Fruit fly (Drosophila melanogaster): ENCODE results near the gene Coq2.
A peak's percentile ranks its signal among the peaks of the same experiment; 100 is the strongest.

The Coq2 gene

DNA sequence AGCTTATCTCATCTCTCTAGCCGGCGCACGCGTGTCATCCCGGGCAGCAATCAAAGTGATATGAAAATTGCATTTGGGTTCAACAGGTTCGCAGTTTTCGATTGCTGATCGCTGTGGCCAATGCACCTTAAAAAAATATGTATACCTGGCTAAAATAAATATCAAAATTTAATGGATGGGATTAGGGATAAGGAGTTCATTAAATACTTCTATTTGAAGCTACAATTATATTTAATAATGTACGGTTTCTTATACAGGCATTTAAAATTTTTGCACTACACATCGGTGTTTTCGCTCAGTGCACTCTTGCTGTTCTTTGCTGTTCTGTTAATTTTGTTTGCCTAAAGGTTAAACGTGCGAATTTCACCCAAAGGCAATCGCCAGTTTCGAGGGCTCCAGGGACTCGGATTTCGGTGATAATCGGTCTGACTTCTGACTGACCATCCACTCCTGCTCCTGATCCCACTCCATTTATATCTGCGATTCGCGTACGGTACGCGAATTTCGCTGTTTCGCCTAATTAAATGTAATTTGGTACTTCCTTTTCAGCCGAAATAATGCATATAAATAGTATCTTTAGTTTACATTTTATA is 43.7 kb downstream of the Coq2 start:
- TF ChIP-seq OdsH (GFP tag; optimal IDR thresholded peaks at IDR 0.05): peak; percentile 60
- peak in 1 of 2 experiments; percentile 69 for TF ChIP-seq foxo (GFP tag; optimal IDR thresholded peaks at IDR 0.05)
- peak; percentile 71 for TF ChIP-seq br (GFP tag; optimal IDR thresholded peaks at IDR 0.05)
- peak; percentile 10 for TF ChIP-seq Sp1 (GFP tag; optimal IDR thresholded peaks at IDR 0.05)
- TF ChIP-seq fru (GFP tag; optimal IDR thresholded peaks at IDR 0.05): peak; percentile 70
- no peak for TF ChIP-seq dmrt93B (GFP tag; optimal IDR thresholded peaks at IDR 0.05)
- peak; percentile 56 for TF ChIP-seq psq (GFP tag; optimal IDR thresholded peaks at IDR 0.05)
- no peak for TF ChIP-seq Rel (GFP tag; optimal IDR thresholded peaks at IDR 0.05)
- TF ChIP-seq Rel (tag; optimal IDR thresholded peaks at IDR 0.05): peak; percentile 23
- no peak for TF ChIP-seq tai (GFP tag; optimal IDR thresholded peaks at IDR 0.05)
- TF ChIP-seq HLH106 (tag; optimal IDR thresholded peaks at IDR 0.05): peak; percentile 62
- no peak for TF ChIP-seq sage (GFP tag; optimal IDR thresholded peaks at IDR 0.05)
- peak; percentile 65 for TF ChIP-seq ey (GFP tag; optimal IDR thresholded peaks at IDR 0.05)
- TF ChIP-seq rgr (GFP tag; optimal IDR thresholded peaks at IDR 0.05): peak; percentile 63
- TF ChIP-seq h (GFP tag; optimal IDR thresholded peaks at IDR 0.05): peak; percentile 79

DNA sequence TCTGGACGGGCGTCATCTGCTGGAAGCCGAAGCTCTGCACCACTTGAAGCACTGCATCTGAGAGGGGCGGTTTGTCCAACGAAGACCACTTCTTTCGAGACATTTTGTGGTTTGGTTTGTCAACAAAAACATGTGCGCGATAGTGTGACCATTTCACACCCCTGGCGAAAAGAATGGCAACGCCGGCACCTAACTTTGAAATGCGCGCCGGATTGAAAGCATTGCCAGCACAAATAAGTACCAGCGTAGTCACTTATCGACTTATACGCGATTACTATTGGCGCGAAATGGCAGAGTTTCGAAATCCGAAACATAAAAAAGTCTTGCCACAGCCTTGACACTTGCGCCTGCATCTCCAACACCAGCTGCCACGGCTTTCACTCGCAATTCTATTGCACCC is 46.6 kb downstream of the Coq2 start, which contains the start of gene CG9630:
CG9630 (minus strand) TSS at position 157 of the 400 bp plus-strand sequence.
- TF ChIP-seq sv (GFP tag; optimal IDR thresholded peaks at IDR 0.05) (no peak), Dif (GFP tag; optimal IDR thresholded peaks at IDR 0.05; ENCODE audit: partially characterized antibody) (peak; percentile 13), psq (GFP tag; optimal IDR thresholded peaks at IDR 0.05) (no peak), Myc (optimal IDR thresholded peaks at IDR 0.05) (peak; percentile 55), OdsH (GFP tag; optimal IDR thresholded peaks at IDR 0.05) (no peak)

Data from whole organism, wandering third instar larva.